Worm (Caenorhabditis elegans) whole organism, late embryonic: ENCODE measurements around the gene cylc-1.
A peak's percentile ranks its signal among the peaks of the same experiment; 100 is the strongest.

Experiments
- C38D4.7 ChIP-seq: fragments of 200-800 bp; sonication (Bioruptor generic); optimal IDR thresholded peaks from 2 replicates; lab custom pipeline; 2018; ENCODE audit warnings: mild to moderate bottlenecking, missing genetic modification characterization, moderate library complexity, missing compliant biosample characterization
- F13H6.1 ChIP-seq: sonication (generic microtip); optimal IDR thresholded peaks from 2 replicates; lab custom pipeline; 2016; ENCODE audit warnings: missing genetic modification characterization, missing compliant biosample characterization
- K02D7.2 ChIP-seq: sonication (generic microtip); optimal IDR thresholded peaks from 2 replicates; lab custom pipeline; 2017; ENCODE audit warnings: mild to moderate bottlenecking, missing genetic modification characterization, missing compliant biosample characterization
- K09A11.1 ChIP-seq: sonication (generic microtip); optimal IDR thresholded peaks from 2 replicates; lab custom pipeline; 2017; ENCODE audit warnings: antibody characterized with exemption, mild to moderate bottlenecking, missing genetic modification characterization, missing compliant biosample characterization; ENCODE audit not compliant: insufficient read depth
- T23F11.4 ChIP-seq: fragments of 200-800 bp; sonication (Bioruptor generic); optimal IDR thresholded peaks from 2 replicates; lab custom pipeline; 2018; ENCODE audit warnings: mild to moderate bottlenecking, missing genetic modification characterization, missing compliant biosample characterization
- Y22D7AL.16 ChIP-seq: sonication (generic microtip); optimal IDR thresholded peaks from 2 replicates; lab custom pipeline; 2016; ENCODE audit warnings: missing genetic modification characterization, missing compliant biosample characterization
- ceh-19 ChIP-seq: fragments of 200-800 bp; sonication (Bioruptor generic); optimal IDR thresholded peaks from 2 replicates; lab custom pipeline; 2018; ENCODE audit warnings: mild to moderate bottlenecking, missing genetic modification characterization, missing compliant biosample characterization
- ceh-31 ChIP-seq: sonication (generic microtip); optimal IDR thresholded peaks from 2 replicates; lab custom pipeline; 2016; ENCODE audit warnings: missing genetic modification characterization, missing compliant biosample characterization
- ceh-34 ChIP-seq: sonication (generic microtip); optimal IDR thresholded peaks from 2 replicates; lab custom pipeline; 2016; ENCODE audit warnings: mild to moderate bottlenecking, missing genetic modification characterization, missing compliant biosample characterization
- ceh-45 ChIP-seq: fragments of 200-800 bp; sonication (Bioruptor generic); IDR thresholded peaks from 2 replicates; pipeline ENCODE4 v1.3.6; 2022; ENCODE audit warnings: missing genetic modification reagents, missing genetic modification characterization, missing compliant biosample characterization
- ceh-6 ChIP-seq: fragments of 200-800 bp; sonication (Bioruptor generic); optimal IDR thresholded peaks from 2 replicates; lab custom pipeline; 2018; ENCODE audit warnings: mild to moderate bottlenecking, missing genetic modification characterization, missing compliant biosample characterization
- dve-1 ChIP-seq: sonication (generic microtip); optimal IDR thresholded peaks from 2 replicates; lab custom pipeline; 2017; ENCODE audit warnings: antibody characterized with exemption, mild to moderate bottlenecking, missing genetic modification characterization, missing compliant biosample characterization
- elt-4 ChIP-seq: sonication (generic microtip); optimal IDR thresholded peaks from 2 replicates; lab custom pipeline; 2016; ENCODE audit warnings: missing genetic modification characterization, missing compliant biosample characterization
- ets-4 ChIP-seq: sonication (generic microtip); optimal IDR thresholded peaks from 2 replicates; lab custom pipeline; 2016; ENCODE audit warnings: missing genetic modification characterization, missing compliant biosample characterization
- eyg-1 ChIP-seq: sonication (generic microtip); optimal IDR thresholded peaks from 2 replicates; lab custom pipeline; 2016; ENCODE audit warnings: missing genotype, missing genetic modification characterization, missing compliant biosample characterization
- fkh-6 ChIP-seq: sonication (generic microtip); optimal IDR thresholded peaks from 2 replicates; lab custom pipeline; 2016; ENCODE audit warnings: missing genetic modification characterization, missing compliant biosample characterization
- gmeb-2 ChIP-seq: sonication (generic microtip); optimal IDR thresholded peaks from 2 replicates; lab custom pipeline; 2016; ENCODE audit warnings: missing genetic modification characterization, inconsistent platforms, missing compliant biosample characterization
- hlh-13 ChIP-seq: fragments of 200-800 bp; sonication (Bioruptor generic); optimal IDR thresholded peaks from 2 replicates; lab custom pipeline; 2018; ENCODE audit warnings: mild to moderate bottlenecking, missing genetic modification characterization, missing compliant biosample characterization
- hlh-15 ChIP-seq: sonication (generic microtip); optimal IDR thresholded peaks from 2 replicates; lab custom pipeline; 2016; ENCODE audit warnings: missing genetic modification characterization, missing compliant biosample characterization
- hlh-30 ChIP-seq: sonication (generic microtip); optimal IDR thresholded peaks from 2 replicates; lab custom pipeline; 2017; ENCODE audit warnings: antibody characterized with exemption, missing genetic modification characterization, missing compliant biosample characterization; ENCODE audit not compliant: insufficient read depth
- hlh-6 ChIP-seq: sonication (generic microtip); optimal IDR thresholded peaks from 2 replicates; lab custom pipeline; 2016; ENCODE audit warnings: missing genotype, missing genetic modification characterization, missing compliant biosample characterization
- lim-6 ChIP-seq: sonication (generic microtip); optimal IDR thresholded peaks from 2 replicates; lab custom pipeline; 2016; ENCODE audit warnings: missing genetic modification characterization, missing compliant biosample characterization
- lin-11 ChIP-seq: fragments of 200-800 bp; sonication (Bioruptor generic); optimal IDR thresholded peaks from 2 replicates; lab custom pipeline; 2018; ENCODE audit warnings: mild to moderate bottlenecking, missing genetic modification characterization, missing compliant biosample characterization
- madf-2 ChIP-seq: sonication (generic microtip); optimal IDR thresholded peaks from 2 replicates; lab custom pipeline; 2017; ENCODE audit warnings: missing genetic modification characterization, missing compliant biosample characterization
- nfya-1 ChIP-seq: sonication (generic microtip); optimal IDR thresholded peaks from 2 replicates; lab custom pipeline; 2017; ENCODE audit warnings: missing genetic modification characterization, mild to moderate bottlenecking, missing compliant biosample characterization, antibody characterized with exemption, moderate library complexity
- npax-4 ChIP-seq: sonication (generic microtip); optimal IDR thresholded peaks from 2 replicates; lab custom pipeline; 2016; ENCODE audit warnings: missing genetic modification characterization, missing compliant biosample characterization
- pag-3 ChIP-seq: sonication (generic microtip); optimal IDR thresholded peaks from 2 replicates; lab custom pipeline; 2016; ENCODE audit warnings: missing compliant biosample characterization, missing genetic modification characterization, borderline replicate concordance
- pat-9 ChIP-seq: fragments of 200-800 bp; sonication (Bioruptor generic); optimal IDR thresholded peaks from 2 replicates; lab custom pipeline; 2018; ENCODE audit warnings: mild to moderate bottlenecking, missing genetic modification characterization, moderate library complexity, missing compliant biosample characterization
- pax-1 ChIP-seq: fragments of 150-350 bp; optimal IDR thresholded peaks from 2 replicates; lab custom pipeline; 2014; ENCODE audit warnings: missing biosample characterization, missing genetic modification characterization
- pha-2 ChIP-seq: sonication (generic microtip); optimal IDR thresholded peaks from 2 replicates; lab custom pipeline; 2017; ENCODE audit warnings: mild to moderate bottlenecking, missing genetic modification characterization, missing compliant biosample characterization
- pha-4 ChIP-seq: fragments of 150-350 bp; optimal IDR thresholded peaks from 2 replicates; lab custom pipeline; 2018; ENCODE audit warnings: missing biosample characterization, missing genetic modification reagents, missing genetic modification characterization
- pros-1 ChIP-seq: fragments of 150-350 bp; optimal IDR thresholded peaks from 2 replicates; lab custom pipeline; 2014; ENCODE audit warnings: missing biosample characterization, missing genetic modification reagents, missing genetic modification characterization
- rnt-1 ChIP-seq: sonication (generic microtip); optimal IDR thresholded peaks from 2 replicates; lab custom pipeline; 2016; ENCODE audit warnings: missing genetic modification characterization, missing compliant biosample characterization
- sdc-2 ChIP-seq: sonication (generic microtip); optimal IDR thresholded peaks from 2 replicates; lab custom pipeline; 2016; ENCODE audit warnings: missing genotype, missing genetic modification characterization, missing compliant biosample characterization
- syd-9 ChIP-seq: sonication (generic microtip); optimal IDR thresholded peaks from 2 replicates; lab custom pipeline; 2016; ENCODE audit warnings: mild to moderate bottlenecking, missing genetic modification characterization, moderate library complexity, missing compliant biosample characterization
- tbx-7 ChIP-seq: sonication (generic microtip); optimal IDR thresholded peaks from 2 replicates; lab custom pipeline; 2016; ENCODE audit warnings: missing genotype, missing genetic modification characterization, missing compliant biosample characterization
- unc-3 ChIP-seq, 2 experiments: fragments of 200-800 bp in 1 of 2; sonication (Bioruptor generic) in 1 of 2; sonication (generic microtip) in 1 of 2; conservative IDR thresholded peaks in 1 of 2; optimal IDR thresholded peaks in 1 of 2; 2 replicates each; pipeline versions ENCODE4 v1.3.6 to Lab custom; 2016 to 2022; ENCODE audit warnings: missing compliant biosample characterization in 2 of 2, missing genetic modification characterization in 2 of 2, missing genetic modification reagents in 1 of 2
- unc-55 ChIP-seq: sonication (generic microtip); optimal IDR thresholded peaks from 2 replicates; lab custom pipeline; 2017; ENCODE audit warnings: missing biosample characterization, missing genetic modification reagents, missing genetic modification characterization
- unc-86 ChIP-seq: sonication (generic microtip); optimal IDR thresholded peaks from 2 replicates; lab custom pipeline; 2016; ENCODE audit warnings: missing genetic modification characterization, missing compliant biosample characterization

cylc-1 gene

ce11 chrIV:5209390-5209789, 16.2 kb downstream of the cylc-1 start, which contains the start of the genes Y59E9AL.36 and nbet-1 (continued):
- TF ChIP-seq rnt-1 (tag; lab: Kevin White, UChicago) (no peak), pha-4 (tag; lab: Kevin White, UChicago) (no peak), ceh-6 (GFP tag; lab: Kevin White, UChicago) (no peak), hlh-15 (no peak), ceh-45 (no peak), ceh-31 (tag; lab: Kevin White, UChicago) (peak; percentile 54), unc-3 (GFP tag; conservative IDR thresholded peaks at IDR 0.05; lab: Robert Waterston, UW) (0 out of 2 replicates have a peak, but pooled peaks have one; percentile 35), unc-3 (tag; optimal IDR thresholded peaks at IDR 0.05; lab: Kevin White, UChicago) (no peak), syd-9 (tag; lab: Kevin White, UChicago) (no peak), ets-4 (no peak)

- TF ChIP-seq F13H6.1: no peak
- no peak for TF ChIP-seq pha-4 (tag; lab: Kevin White, UChicago)
- no peak for TF ChIP-seq dve-1 (tag; lab: Kevin White, UChicago)
- TF ChIP-seq hlh-13 (GFP tag; lab: Kevin White, UChicago): no peak
- TF ChIP-seq npax-4 (tag; lab: Kevin White, UChicago): no peak
- no peak for TF ChIP-seq T23F11.4
- no peak for TF ChIP-seq madf-2 (tag; lab: Kevin White, UChicago)
- TF ChIP-seq elt-4 (tag; lab: Kevin White, UChicago): no peak
- TF ChIP-seq Y22D7AL.16 (tag; lab: Kevin White, UChicago): no peak
- no peak for TF ChIP-seq sdc-2
Observed at ce11 chrIV:5206716-5207115, 18.9 kb downstream of the cylc-1 start.

ce11 chrIV:5204573-5204972, 21.0 kb downstream of the cylc-1 start, which contains the start of gene tni-4:
TSS of gene tni-4 (plus strand) at chrIV:5204591.
- TF ChIP-seq F13H6.1: no peak
- no peak for TF ChIP-seq hlh-6
- TF ChIP-seq hlh-30 (tag; lab: Kevin White, UChicago): no peak
- no peak for TF ChIP-seq syd-9 (tag; lab: Kevin White, UChicago)
- no peak for TF ChIP-seq dve-1 (tag; lab: Kevin White, UChicago)
- no peak for TF ChIP-seq pag-3 (tag; lab: Kevin White, UChicago)
- TF ChIP-seq unc-3 (GFP tag; conservative IDR thresholded peaks at IDR 0.05; lab: Robert Waterston, UW): no peak
- no peak for TF ChIP-seq unc-3 (tag; optimal IDR thresholded peaks at IDR 0.05; lab: Kevin White, UChicago)
- no peak for TF ChIP-seq fkh-6 (tag; lab: Kevin White, UChicago)
- no peak for TF ChIP-seq pat-9 (tag; lab: Kevin White, UChicago)
- TF ChIP-seq K09A11.1 (tag; lab: Kevin White, UChicago): no peak

ce11 chrIV:5202575-5202974, 23.0 kb downstream of the cylc-1 start:
- TF ChIP-seq hlh-13 (GFP tag; lab: Kevin White, UChicago) (no peak), hlh-6 (no peak)

ce11 chrIV:5200813-5201212, 24.8 kb downstream of the cylc-1 start:
- TF ChIP-seq ceh-19 (GFP tag; lab: Kevin White, UChicago): no peak
- TF ChIP-seq pros-1: no peak
- TF ChIP-seq eyg-1 (tag; lab: Kevin White, UChicago): no peak
- TF ChIP-seq C38D4.7 (GFP tag; lab: Kevin White, UChicago): no peak
- no peak for TF ChIP-seq tbx-7 (tag; lab: Kevin White, UChicago)
- TF ChIP-seq sdc-2: no peak
- no peak for TF ChIP-seq unc-3 (GFP tag; conservative IDR thresholded peaks at IDR 0.05; lab: Robert Waterston, UW)
- TF ChIP-seq unc-3 (tag; optimal IDR thresholded peaks at IDR 0.05; lab: Kevin White, UChicago): no peak
- TF ChIP-seq pax-1 (tag; lab: Kevin White, UChicago): no peak
- TF ChIP-seq nfya-1 (tag; lab: Kevin White, UChicago): no peak
- TF ChIP-seq pha-2 (tag; lab: Kevin White, UChicago): no peak
- TF ChIP-seq unc-55 (GFP tag; lab: Kevin White, UChicago): no peak
- no peak for TF ChIP-seq K02D7.2 (tag; lab: Kevin White, UChicago)
- no peak for TF ChIP-seq gmeb-2 (tag; lab: Kevin White, UChicago)
- no peak for TF ChIP-seq lim-6 (tag; lab: Kevin White, UChicago)
- no peak for TF ChIP-seq unc-86 (tag; lab: Kevin White, UChicago)
- no peak for TF ChIP-seq ceh-34 (tag; lab: Kevin White, UChicago)
- no peak for TF ChIP-seq lin-11 (tag; lab: Kevin White, UChicago)
